Worm (Caenorhabditis elegans) whole organism, L1 larva: ENCODE data around the gene rps-18.

Experiments
- aha-1 ChIP-seq: fragments of 150-350 bp; optimal IDR thresholded peaks from 2 replicates; lab custom pipeline; 2014; ENCODE audit warnings: missing biosample characterization, missing genetic modification characterization
- jun-1 ChIP-seq: fragments of 150-350 bp; optimal IDR thresholded peaks from 2 replicates; lab custom pipeline; 2014; ENCODE audit warnings: missing biosample characterization, missing genetic modification reagents, missing genetic modification characterization
- nhr-237 ChIP-seq: fragments of 150-350 bp; optimal IDR thresholded peaks from 2 replicates; lab custom pipeline; 2014; ENCODE audit warnings: missing biosample characterization, missing genetic modification characterization
- ztf-11 ChIP-seq, 2 experiments: sonication (generic microtip); optimal IDR thresholded peaks; 2 replicates each; lab custom pipeline; 2016 to 2017; ENCODE audit warnings: missing genetic modification characterization in 2 of 2, missing biosample characterization in 1 of 2, missing compliant biosample characterization in 1 of 2

DNA sequence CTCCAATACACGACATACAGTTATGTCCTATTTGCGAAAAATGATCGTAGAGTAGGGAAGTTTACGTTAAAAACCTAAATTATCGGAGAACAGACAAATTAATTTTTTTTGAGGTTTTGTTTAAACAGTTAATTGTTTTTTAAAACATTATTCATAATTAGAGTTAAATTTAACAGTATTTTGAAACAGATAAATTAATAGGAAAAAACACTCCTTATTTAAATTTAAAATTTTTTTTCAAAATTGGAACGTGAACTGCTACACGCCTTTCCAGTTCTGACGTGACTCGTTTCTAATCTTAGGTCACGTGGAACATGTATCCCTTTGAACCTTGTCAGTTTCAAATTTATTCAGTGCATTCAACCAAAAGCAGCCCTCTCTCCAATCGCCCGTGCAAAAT is 28.2 kb downstream of the rps-18 start, which contains the start of gene Y57G11C.52:
- TF ChIP-seq aha-1 (tag; lab: Kevin White, UChicago) (no peak), nhr-237 (tag; lab: Kevin White, UChicago) (no peak), jun-1 (tag; lab: Kevin White, UChicago) (no peak), ztf-11 (tag; optimal IDR thresholded peaks at IDR 0.05; lab: Kevin White, UChicago) (no peak)
